Worm (Caenorhabditis elegans) whole organism, L4/young adult: ENCODE results near the gene ZK1307.7.

Experiments
- W03F9.2 ChIP-seq: fragments of 150-350 bp; optimal IDR thresholded peaks from 2 replicates; lab custom pipeline; 2014; ENCODE audit warnings: missing biosample characterization, missing genetic modification characterization
- him-1 ChIP-seq: sonication (generic microtip); optimal IDR thresholded peaks from 2 replicates; lab custom pipeline; 2016; ENCODE audit warnings: missing genotype, missing genetic modification reagents, missing genetic modification characterization, missing compliant biosample characterization

DNA sequence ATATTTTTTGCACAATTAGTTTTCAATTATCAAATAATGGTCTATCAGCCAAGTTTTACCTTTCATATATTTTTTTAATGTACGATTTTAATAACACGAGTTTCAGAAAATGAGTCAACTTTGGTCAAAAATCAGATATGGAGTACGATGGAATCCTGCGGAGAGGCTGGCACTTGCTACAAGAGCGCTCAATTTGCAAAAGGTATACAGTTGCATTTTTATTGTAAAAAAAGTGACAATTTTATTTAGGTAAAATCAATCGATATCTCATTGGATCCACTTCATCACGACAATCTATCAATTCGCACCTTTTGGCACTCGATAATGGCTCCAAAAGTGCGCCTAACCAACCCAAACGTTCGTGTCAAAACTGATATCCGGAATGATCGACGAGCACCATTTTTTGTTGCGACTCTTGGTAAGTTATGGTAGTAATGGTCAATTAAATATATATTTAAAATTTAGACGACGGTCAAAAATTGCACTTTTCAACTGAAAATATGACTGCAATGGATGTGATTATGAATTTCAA lies 38.8 kb upstream of the ZK1307.7 start, which contains the start of gene mrpl-53:
- TF ChIP-seq him-1 (tag; lab: Kevin White, UChicago) (no peak), W03F9.2 (tag; lab: Kevin White, UChicago) (no peak)
